Fruit fly (Drosophila melanogaster) whole organism, embryonic: ENCODE data around the gene CG11353.

Experiments used
- Blimp-1 ChIP-seq: fragments of 200-800 bp; sonication (Bioruptor generic); optimal IDR thresholded peaks from 3 replicates; lab custom pipeline; 2018; ENCODE audit warnings: missing biosample characterization, missing genetic modification characterization, mild to moderate bottlenecking, moderate library complexity, missing genetic modification reagents
- CG10267 ChIP-seq: fragments of 200-800 bp; sonication (Bioruptor generic); optimal IDR thresholded peaks from 2 replicates; lab custom pipeline; 2018; ENCODE audit warnings: missing biosample characterization, mild to moderate bottlenecking, missing genetic modification characterization, moderate library complexity
- CG10979 ChIP-seq: fragments of 200-800 bp; sonication (Bioruptor generic); optimal IDR thresholded peaks from 2 replicates; lab custom pipeline; 2018; ENCODE audit warnings: missing biosample characterization, mild to moderate bottlenecking, missing genetic modification characterization, moderate library complexity
- CG12104 ChIP-seq: fragments of 200-800 bp; sonication (Bioruptor generic); optimal IDR thresholded peaks from 3 replicates; lab custom pipeline; 2016; ENCODE audit warnings: missing biosample characterization, missing genetic modification characterization
- CG13296 ChIP-seq: fragments of 200-800 bp; sonication (Bioruptor generic); optimal IDR thresholded peaks from 3 replicates; lab custom pipeline; 2018; ENCODE audit warnings: missing biosample characterization, mild to moderate bottlenecking, missing genetic modification characterization
- CG13624 ChIP-seq: fragments of 200-800 bp; sonication (Bioruptor generic); optimal IDR thresholded peaks from 2 replicates; lab custom pipeline; 2016; ENCODE audit warnings: missing biosample characterization, missing genetic modification characterization
- CG14441 ChIP-seq: fragments of 200-800 bp; sonication (Bioruptor generic); IDR thresholded peaks from 2 replicates; pipeline ENCODE4 v1.3.6; 2022; ENCODE audit warnings: missing biosample characterization, missing genetic modification characterization
- CG16813 ChIP-seq: fragments of 200-800 bp; sonication (Bioruptor generic); IDR thresholded peaks from 3 replicates; pipeline ENCODE4 v1.3.6; 2022; ENCODE audit warnings: missing biosample characterization, missing genetic modification characterization; ENCODE audit not compliant: partially characterized antibody
- CG17359 ChIP-seq: fragments of 200-800 bp; sonication (Bioruptor generic); optimal IDR thresholded peaks from 3 replicates; lab custom pipeline; 2018; ENCODE audit warnings: missing biosample characterization, mild to moderate bottlenecking, missing genetic modification characterization, moderate library complexity
- CG18599 ChIP-seq: fragments of 200-800 bp; sonication (Bioruptor generic); optimal IDR thresholded peaks from 3 replicates; lab custom pipeline; 2017; ENCODE audit warnings: missing biosample characterization, missing genetic modification characterization, mild to moderate bottlenecking, moderate library complexity, missing genetic modification reagents
- CG32772 ChIP-seq: fragments of 200-800 bp; sonication (Bioruptor generic); IDR thresholded peaks from 2 replicates; pipeline ENCODE4 v1.3.6; 2022; ENCODE audit warnings: missing biosample characterization, missing genetic modification characterization
- CG34422 ChIP-seq: fragments of 200-800 bp; sonication (Bioruptor generic); IDR thresholded peaks from 3 replicates; pipeline ENCODE4 v1.3.6; 2022; ENCODE audit warnings: missing biosample characterization, missing genetic modification characterization
- CG4707 ChIP-seq: fragments of 200-800 bp; sonication (Bioruptor generic); optimal IDR thresholded peaks from 2 replicates; lab custom pipeline; 2018; ENCODE audit warnings: missing biosample characterization, mild to moderate bottlenecking, missing genetic modification characterization, moderate library complexity
- CG6254 ChIP-seq: fragments of 200-800 bp; sonication (Bioruptor generic); optimal IDR thresholded peaks from 3 replicates; lab custom pipeline; 2017; ENCODE audit warnings: mild to moderate bottlenecking, missing biosample characterization, missing genetic modification reagents, missing genetic modification characterization
- CG6854 ChIP-seq: fragments of 200-800 bp; sonication (Bioruptor generic); optimal IDR thresholded peaks from 3 replicates; lab custom pipeline; 2017; ENCODE audit warnings: missing biosample characterization, mild to moderate bottlenecking, missing genetic modification characterization
- CG8924 ChIP-seq: fragments of 200-800 bp; optimal IDR thresholded peaks from 3 replicates; lab custom pipeline; 2019; ENCODE audit warnings: missing biosample characterization, mild to moderate bottlenecking, missing genetic modification characterization, moderate library complexity
- CrebB ChIP-seq: fragments of 200-800 bp; sonication (Bioruptor generic); optimal IDR thresholded peaks from 3 replicates; lab custom pipeline; 2018; ENCODE audit warnings: missing biosample characterization, mild to moderate bottlenecking, missing genetic modification characterization
- Doc3 ChIP-seq: fragments of 200-800 bp; sonication (Bioruptor generic); IDR thresholded peaks from 3 replicates; pipeline ENCODE4 v1.3.6; 2022; ENCODE audit warnings: missing biosample characterization, missing genetic modification characterization; ENCODE audit not compliant: partially characterized antibody
- Eip74EF ChIP-seq, 2 experiments: fragments of 200-800 bp in 1 of 2; fragments of >200 bp in 1 of 2; sonication (Bioruptor generic) in 1 of 2; optimal IDR thresholded peaks; 2 replicates each; lab custom pipeline; 2017 to 2019; ENCODE audit warnings: missing biosample characterization in 2 of 2, missing genetic modification characterization in 2 of 2, mild to moderate bottlenecking in 1 of 2, moderate library complexity in 1 of 2
- HLH3B ChIP-seq: fragments of 200-800 bp; sonication (Bioruptor generic); IDR thresholded peaks from 2 replicates; pipeline ENCODE4 v1.3.6; 2022; ENCODE audit warnings: missing biosample characterization, missing genetic modification characterization
- Hmr ChIP-seq: fragments of 200-800 bp; sonication (Bioruptor generic); optimal IDR thresholded peaks from 3 replicates; lab custom pipeline; 2017; ENCODE audit warnings: mild to moderate bottlenecking, missing biosample characterization, missing genetic modification reagents, missing genetic modification characterization
- Med ChIP-seq: fragments of 200-800 bp; sonication (Bioruptor generic); peaks from one replicate; lab custom pipeline; 2016; ENCODE audit warnings: missing biosample characterization, missing genetic modification characterization, mild to moderate bottlenecking, inconsistent platforms, moderate library complexity
- Meics ChIP-seq: fragments of 200-800 bp; sonication (Bioruptor generic); optimal IDR thresholded peaks from 2 replicates; lab custom pipeline; 2017; ENCODE audit warnings: missing biosample characterization, mild to moderate bottlenecking, missing genetic modification characterization
- Mrtf ChIP-seq: fragments of 200-800 bp; sonication (Bioruptor generic); IDR thresholded peaks from 3 replicates; pipeline ENCODE4 v1.3.6; 2022; ENCODE audit warnings: missing biosample characterization, missing genetic modification characterization
- NC2α ChIP-seq: fragments of 200-800 bp; sonication (Bioruptor generic); optimal IDR thresholded peaks from 2 replicates; lab custom pipeline; 2016; ENCODE audit warnings: missing biosample characterization, missing genetic modification characterization
- Nf-YB ChIP-seq: fragments of 200-800 bp; sonication (Bioruptor generic); optimal IDR thresholded peaks from 3 replicates; lab custom pipeline; 2019; ENCODE audit warnings: missing biosample characterization, mild to moderate bottlenecking, missing genetic modification characterization, moderate library complexity
- Pdp1 ChIP-seq, 2 experiments: fragments of 200-800 bp; sonication (Bioruptor generic); optimal IDR thresholded peaks; 3 replicates each; lab custom pipeline; 2016; ENCODE audit warnings: missing biosample characterization in 2 of 2, missing genetic modification characterization in 2 of 2, mild to moderate bottlenecking in 1 of 2, moderate library complexity in 1 of 2
- Rx ChIP-seq: fragments of 200-800 bp; sonication (Bioruptor generic); IDR thresholded peaks from 2 replicates; pipeline ENCODE4 v1.3.6; 2022; ENCODE audit warnings: missing biosample characterization, missing genetic modification characterization
- YL-1 ChIP-seq: fragments of 200-800 bp; sonication (Bioruptor generic); optimal IDR thresholded peaks from 3 replicates; lab custom pipeline; 2017; ENCODE audit warnings: missing biosample characterization, mild to moderate bottlenecking, missing genetic modification characterization
- ase ChIP-seq: fragments of 200-800 bp; sonication (Bioruptor generic); IDR thresholded peaks from 3 replicates; pipeline ENCODE4 v1.3.6; 2022; ENCODE audit warnings: missing biosample characterization, missing genetic modification characterization
- bab2 ChIP-seq: fragments of 200-800 bp; sonication (Bioruptor generic); optimal IDR thresholded peaks from 2 replicates; lab custom pipeline; 2016; ENCODE audit warnings: missing biosample characterization, missing genetic modification characterization
- bcd ChIP-seq: fragments of 200-800 bp; sonication (Bioruptor generic); optimal IDR thresholded peaks from 2 replicates; lab custom pipeline; 2017; ENCODE audit warnings: missing biosample characterization, mild to moderate bottlenecking, missing genetic modification characterization
- crp ChIP-seq, 2 experiments: fragments of 200-800 bp; sonication (Bioruptor generic); optimal IDR thresholded peaks; 2 replicates in 1 of 2; 3 replicates in 1 of 2; lab custom pipeline; 2017; ENCODE audit warnings: missing biosample characterization in 2 of 2, missing genetic modification characterization in 2 of 2, mild to moderate bottlenecking in 1 of 2, moderate library complexity in 1 of 2
- esg ChIP-seq: fragments of 200-800 bp; sonication (Bioruptor generic); conservative IDR thresholded peaks from 2 replicates; pipeline ENCODE4 v1.3.6; 2022; ENCODE audit warnings: missing biosample characterization, missing genetic modification characterization
- ewg ChIP-seq: fragments of 200-800 bp; sonication (Bioruptor generic); optimal IDR thresholded peaks from 3 replicates; lab custom pipeline; 2017; ENCODE audit warnings: mild to moderate bottlenecking, missing biosample characterization, missing genetic modification reagents, missing genetic modification characterization
- gce ChIP-seq: fragments of 200-800 bp; sonication (Bioruptor generic); IDR thresholded peaks from 3 replicates; pipeline ENCODE4 v1.3.6; 2022; ENCODE audit warnings: missing biosample characterization, missing genetic modification characterization
- gem ChIP-seq: fragments of 200-800 bp; sonication (Bioruptor generic); optimal IDR thresholded peaks from 2 replicates; lab custom pipeline; 2019; ENCODE audit warnings: missing biosample characterization, mild to moderate bottlenecking, missing genetic modification characterization, moderate library complexity
- grau ChIP-seq: fragments of 200-800 bp; optimal IDR thresholded peaks from 3 replicates; lab custom pipeline; 2019; ENCODE audit warnings: missing biosample characterization, mild to moderate bottlenecking, missing genetic modification characterization, moderate library complexity
- hb ChIP-seq: fragments of 200-800 bp; sonication (Bioruptor generic); IDR thresholded peaks from 3 replicates; pipeline ENCODE4 v1.3.6; 2022; ENCODE audit warnings: missing biosample characterization, missing genetic modification characterization; ENCODE audit not compliant: partially characterized antibody
- hbn ChIP-seq: fragments of 200-800 bp; sonication (Bioruptor generic); IDR thresholded peaks from 2 replicates; pipeline ENCODE4 v1.3.6; 2022; ENCODE audit warnings: missing biosample characterization, missing genetic modification characterization; ENCODE audit not compliant: partially characterized antibody
- her ChIP-seq: fragments of 200-800 bp; sonication (Bioruptor generic); optimal IDR thresholded peaks from 2 replicates; lab custom pipeline; 2016; ENCODE audit warnings: missing biosample characterization, missing genetic modification characterization
- ind ChIP-seq: fragments of 200-800 bp; sonication (Bioruptor generic); optimal IDR thresholded peaks from 3 replicates; lab custom pipeline; 2016; ENCODE audit warnings: missing biosample characterization, missing genetic modification characterization
- lab ChIP-seq: fragments of 200-800 bp; sonication (Bioruptor generic); optimal IDR thresholded peaks from 3 replicates; lab custom pipeline; 2017; ENCODE audit warnings: missing biosample characterization, missing genetic modification characterization, mild to moderate bottlenecking, moderate library complexity, missing genetic modification reagents
- nom ChIP-seq: fragments of 200-800 bp; sonication (Bioruptor generic); optimal IDR thresholded peaks from 2 replicates; lab custom pipeline; 2017; ENCODE audit warnings: missing biosample characterization, missing genetic modification characterization, mild to moderate bottlenecking, moderate library complexity, missing genetic modification reagents
- oc ChIP-seq: fragments of 200-800 bp; sonication (Bioruptor generic); optimal IDR thresholded peaks from 2 replicates; lab custom pipeline; 2018; ENCODE audit warnings: missing biosample characterization, mild to moderate bottlenecking, missing genetic modification characterization, moderate library complexity
- phol ChIP-seq: fragments of 200-800 bp; sonication (Bioruptor generic); optimal IDR thresholded peaks from 3 replicates; lab custom pipeline; 2018; ENCODE audit warnings: missing biosample characterization, mild to moderate bottlenecking, missing genetic modification characterization, moderate library complexity
- stc ChIP-seq: fragments of 200-800 bp; sonication (Bioruptor generic); IDR thresholded peaks from 2 replicates; pipeline ENCODE4 v1.3.6; 2022; ENCODE audit warnings: missing biosample characterization, missing genetic modification characterization
- ttk ChIP-seq: fragments of 200-800 bp; sonication (Bioruptor generic); IDR thresholded peaks from 2 replicates; pipeline ENCODE4 v2.1.2; 2022; ENCODE audit warnings: missing biosample characterization, missing genetic modification characterization

Gene CG11353

DNA sequence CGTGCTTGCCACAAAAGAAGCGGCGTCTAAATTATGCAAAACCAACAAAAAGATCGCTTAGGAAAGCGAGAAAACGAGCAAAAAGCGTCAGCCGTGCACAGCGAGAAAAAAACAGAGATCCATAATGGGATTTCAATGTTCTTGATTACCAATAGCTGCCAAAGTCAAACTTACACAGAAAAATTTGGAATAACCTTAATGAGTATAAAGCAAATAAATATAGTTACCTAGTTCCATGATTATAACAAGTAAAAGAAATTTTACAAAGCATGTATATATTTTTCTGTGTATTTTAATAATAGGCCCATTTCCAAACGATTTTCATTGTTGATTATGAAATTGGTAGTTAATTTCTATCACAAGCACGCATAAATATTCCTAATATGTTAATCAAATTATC, 971 bp downstream of the CG11353 start (continued):
- TF ChIP-seq nom = no peak
- TF ChIP-seq CG13296 = peak; percentile 32
- TF ChIP-seq gem (tag; lab: Kevin White, UChicago) = peak; percentile 68
- TF ChIP-seq stc = peak; percentile 40; the same call in 1 of the 2 replicates
- TF ChIP-seq bcd (GFP tag; lab: Kevin White, UChicago) = peak; percentile 31
- peak; percentile 51 for TF ChIP-seq ttk (GFP tag; lab: Robert Waterston, UW)
- peak in 1 of 2 experiments; percentile 14 for TF ChIP-seq Pdp1 (GFP tag; optimal IDR thresholded peaks at IDR 0.05; lab: Kevin White, UChicago)
- no peak for TF ChIP-seq CG34422
- TF ChIP-seq phol (tag; lab: Kevin White, UChicago) = peak; percentile 63
- peak; percentile 69 for TF ChIP-seq CG14441
- TF ChIP-seq CG6254 (GFP tag; lab: Kevin White, UChicago) = peak; percentile 32
- peak; percentile 38 for TF ChIP-seq grau
- TF ChIP-seq Doc3 = no peak
- TF ChIP-seq CG10267 (tag; lab: Kevin White, UChicago) = peak; percentile 23
- peak; percentile 30; the same call in 1 of the 2 replicates for TF ChIP-seq CG32772 (GFP tag; lab: Robert Waterston, UW)
- TF ChIP-seq CG16813 (GFP tag; lab: Robert Waterston, UW) = no peak
- TF ChIP-seq HLH3B = peak; percentile 41; the same call in 1 of the 2 replicates
- no peak for TF ChIP-seq CG6854 (GFP tag; lab: Kevin White, UChicago)
- TF ChIP-seq ind (GFP tag; lab: Kevin White, UChicago) = peak; percentile 16
- TF ChIP-seq hbn = no peak
- peak; percentile 51 for TF ChIP-seq oc (tag; lab: Kevin White, UChicago)
- TF ChIP-seq ase (GFP tag; lab: Robert Waterston, UW) = 0 out of 3 replicates have a peak, but pooled peaks have one; percentile 41
- TF ChIP-seq her (GFP tag; lab: Kevin White, UChicago) = no peak
- TF ChIP-seq YL-1 = no peak
- peak; percentile 51 for TF ChIP-seq Med (GFP tag; lab: Kevin White, UChicago)
- TF ChIP-seq Mrtf (GFP tag; lab: Robert Waterston, UW) = 0 out of 3 replicates have a peak, but pooled peaks have one; percentile 15
- TF ChIP-seq CG17359 (tag; lab: Kevin White, UChicago) = peak; percentile 81
- TF ChIP-seq lab (GFP tag; lab: Kevin White, UChicago) = peak; percentile 26
- TF ChIP-seq CG18599 (GFP tag; lab: Kevin White, UChicago) = no peak
- TF ChIP-seq ewg (GFP tag; lab: Kevin White, UChicago) = peak; percentile 0
- TF ChIP-seq CG13624 = no peak
- TF ChIP-seq crp (GFP tag; optimal IDR thresholded peaks at IDR 0.05; lab: Kevin White, UChicago) = no peak
- no peak for TF ChIP-seq hb (GFP tag; lab: Robert Waterston, UW)
- no peak for TF ChIP-seq Nf-YB
- TF ChIP-seq Eip74EF (GFP tag; optimal IDR thresholded peaks at IDR 0.05; lab: Kevin White, UChicago) = peak in 1 of 2 experiments; percentile 58
- TF ChIP-seq Rx = peak; percentile 41; the same call in 1 of the 2 replicates
- peak; percentile 11 for TF ChIP-seq CG12104
- TF ChIP-seq Blimp-1 = peak; percentile 42
- TF ChIP-seq esg = peak; percentile 44
- peak; percentile 23 for TF ChIP-seq bab2 (GFP tag; lab: Kevin White, UChicago)
- TF ChIP-seq CrebB (tag; lab: Kevin White, UChicago) = no peak
- peak; percentile 4 for TF ChIP-seq Meics (GFP tag; lab: Kevin White, UChicago)
- no peak for TF ChIP-seq NC2α (GFP tag; lab: Kevin White, UChicago)
- TF ChIP-seq gce = peak; percentile 73; the same call in 2 of the 3 replicates
- no peak for TF ChIP-seq CG4707 (GFP tag; lab: Kevin White, UChicago)
- peak; percentile 0 for TF ChIP-seq Hmr (GFP tag; lab: Kevin White, UChicago)
- TF ChIP-seq CG8924 (tag; lab: Kevin White, UChicago) = peak; percentile 12
- TF ChIP-seq CG10979 (tag; lab: Kevin White, UChicago) = peak; percentile 63
